Fruit fly (Drosophila melanogaster) whole organism, embryonic: ENCODE measurements around the gene Wdr33.
A peak's percentile ranks its signal among the peaks of the same experiment; 100 is the strongest.

Experiments used
- ATbp ChIP-seq: fragments of 200-800 bp; sonication (Bioruptor generic); optimal IDR thresholded peaks from 2 replicates; lab custom pipeline; 2017; ENCODE audit warnings: missing biosample characterization, mild to moderate bottlenecking, missing genetic modification characterization, missing genetic modification reagents
- Atf-2 ChIP-seq: fragments of 200-800 bp; sonication (Bioruptor generic); optimal IDR thresholded peaks from 2 replicates; lab custom pipeline; 2016; ENCODE audit warnings: missing biosample characterization, missing genetic modification characterization
- BEAF-32 ChIP-seq: fragments of 200-800 bp; sonication (Bioruptor generic); optimal IDR thresholded peaks from 3 replicates; lab custom pipeline; 2017; ENCODE audit warnings: missing biosample characterization, missing genetic modification characterization, mild to moderate bottlenecking, moderate library complexity, missing genetic modification reagents
- CG12104 ChIP-seq: fragments of 200-800 bp; sonication (Bioruptor generic); optimal IDR thresholded peaks from 3 replicates; lab custom pipeline; 2016; ENCODE audit warnings: missing biosample characterization, missing genetic modification characterization
- CG13287 ChIP-seq: fragments of 200-800 bp; sonication (Bioruptor generic); IDR thresholded peaks from 2 replicates; pipeline ENCODE4 v1.3.6; 2022; ENCODE audit warnings: missing biosample characterization, missing genetic modification characterization; ENCODE audit not compliant: partially characterized antibody
- CG16813 ChIP-seq: fragments of 200-800 bp; sonication (Bioruptor generic); IDR thresholded peaks from 3 replicates; pipeline ENCODE4 v1.3.6; 2022; ENCODE audit warnings: missing biosample characterization, missing genetic modification characterization; ENCODE audit not compliant: partially characterized antibody
- CG17328 ChIP-seq: fragments of 200-800 bp; sonication (Bioruptor generic); IDR thresholded peaks from 2 replicates; pipeline ENCODE4 v1.3.6; 2022; ENCODE audit warnings: missing biosample characterization, missing genetic modification characterization
- CG3995 ChIP-seq: fragments of 200-800 bp; sonication (Bioruptor generic); optimal IDR thresholded peaks from 3 replicates; lab custom pipeline; 2016; ENCODE audit warnings: missing biosample characterization, missing genetic modification characterization
- CG4328 ChIP-seq: fragments of 200-800 bp; sonication (Bioruptor generic); optimal IDR thresholded peaks from 3 replicates; lab custom pipeline; 2017; ENCODE audit warnings: missing biosample characterization, missing genetic modification reagents, missing genetic modification characterization
- CG4730 ChIP-seq: fragments of 200-800 bp; sonication (Bioruptor generic); IDR thresholded peaks from 2 replicates; pipeline ENCODE4 v1.3.6; 2022; ENCODE audit warnings: missing biosample characterization, missing genetic modification characterization
- CG4854 ChIP-seq: fragments of 200-800 bp; sonication (Bioruptor generic); optimal IDR thresholded peaks from 2 replicates; lab custom pipeline; 2016; ENCODE audit warnings: missing biosample characterization, missing genetic modification characterization, inconsistent platforms
- CG6689 ChIP-seq: fragments of 200-800 bp; sonication (Bioruptor generic); IDR thresholded peaks from 2 replicates; pipeline ENCODE4 v1.3.6; 2022; ENCODE audit warnings: missing biosample characterization, missing genetic modification characterization
- CG6791 ChIP-seq: fragments of 200-800 bp; sonication (Bioruptor generic); IDR thresholded peaks from 3 replicates; pipeline ENCODE4 v1.3.6; 2022; ENCODE audit warnings: missing biosample characterization, missing genetic modification characterization; ENCODE audit not compliant: partially characterized antibody
- CG7372 ChIP-seq: fragments of 200-800 bp; sonication (Bioruptor generic); IDR thresholded peaks from 2 replicates; pipeline ENCODE4 v1.3.6; 2022; ENCODE audit warnings: missing biosample characterization, missing genetic modification characterization
- CoRest ChIP-seq: fragments of 200-800 bp; sonication (Bioruptor generic); optimal IDR thresholded peaks from 3 replicates; lab custom pipeline; 2018; ENCODE audit warnings: missing biosample characterization, mild to moderate bottlenecking, missing genetic modification characterization, moderate library complexity
- D19A ChIP-seq: fragments of 200-800 bp; optimal IDR thresholded peaks from 3 replicates; lab custom pipeline; 2019; ENCODE audit warnings: missing biosample characterization, mild to moderate bottlenecking, missing genetic modification characterization, moderate library complexity
- Dref ChIP-seq: fragments of 200-800 bp; sonication (Bioruptor generic); IDR thresholded peaks from 2 replicates; pipeline ENCODE4 v1.3.6; 2022; ENCODE audit warnings: missing biosample characterization, missing genetic modification characterization
- Ets65A ChIP-seq: fragments of 200-800 bp; sonication (Bioruptor generic); peaks from one replicate; lab custom pipeline; 2016; ENCODE audit warnings: missing biosample characterization, missing genetic modification characterization
- HLH54F ChIP-seq: fragments of 200-800 bp; sonication (Bioruptor generic); optimal IDR thresholded peaks from 3 replicates; lab custom pipeline; 2016; ENCODE audit warnings: missing biosample characterization, missing genetic modification characterization
- HmgZ ChIP-seq: fragments of 200-800 bp; sonication (Bioruptor generic); optimal IDR thresholded peaks from 2 replicates; lab custom pipeline; 2018; ENCODE audit warnings: missing biosample characterization, mild to moderate bottlenecking, missing genetic modification characterization
- Hr39 ChIP-seq: fragments of >200 bp; optimal IDR thresholded peaks from 2 replicates; lab custom pipeline; 2017
- Nf-YB ChIP-seq: fragments of 200-800 bp; sonication (Bioruptor generic); optimal IDR thresholded peaks from 3 replicates; lab custom pipeline; 2019; ENCODE audit warnings: missing biosample characterization, mild to moderate bottlenecking, missing genetic modification characterization, moderate library complexity
- Rfx ChIP-seq: fragments of 200-800 bp; sonication (Bioruptor generic); IDR thresholded peaks from 2 replicates; pipeline ENCODE4 v1.3.6; 2022; ENCODE audit warnings: missing biosample characterization, missing genetic modification characterization
- Scr ChIP-seq: fragments of 200-800 bp; sonication (Bioruptor generic); IDR thresholded peaks from 2 replicates; pipeline ENCODE4 v1.3.6; 2022; ENCODE audit warnings: missing biosample characterization, missing genetic modification characterization; ENCODE audit not compliant: partially characterized antibody
- Sry-β ChIP-seq: fragments of 200-800 bp; sonication (Bioruptor generic); optimal IDR thresholded peaks from 2 replicates; lab custom pipeline; 2018; ENCODE audit warnings: missing biosample characterization, mild to moderate bottlenecking, missing genetic modification characterization, moderate library complexity
- amos ChIP-seq: fragments of 200-800 bp; sonication (Bioruptor generic); IDR thresholded peaks from 2 replicates; pipeline ENCODE4 v1.3.6; 2022; ENCODE audit warnings: missing biosample characterization, missing genetic modification characterization; ENCODE audit not compliant: partially characterized antibody
- ara ChIP-seq: fragments of 200-800 bp; sonication (Bioruptor generic); IDR thresholded peaks from 2 replicates; pipeline ENCODE4 v1.3.6; 2022; ENCODE audit warnings: missing biosample characterization, missing genetic modification characterization
- caup ChIP-seq: fragments of 200-800 bp; sonication (Bioruptor generic); optimal IDR thresholded peaks from 3 replicates; lab custom pipeline; 2017; ENCODE audit warnings: missing biosample characterization, mild to moderate bottlenecking, missing genetic modification characterization, moderate library complexity; ENCODE audit not compliant: severe bottlenecking
- exex ChIP-seq: fragments of 200-800 bp; sonication (Bioruptor generic); optimal IDR thresholded peaks from 4 replicates; lab custom pipeline; 2018; ENCODE audit warnings: missing biosample characterization, mild to moderate bottlenecking, missing genetic modification characterization, moderate library complexity
- ftz-f1 ChIP-seq: fragments of 200-800 bp; sonication (Bioruptor generic); optimal IDR thresholded peaks from 2 replicates; lab custom pipeline; 2016; ENCODE audit warnings: missing biosample characterization, missing genetic modification characterization
- gt ChIP-seq: fragments of 200-800 bp; sonication (Bioruptor generic); IDR thresholded peaks from 2 replicates; pipeline ENCODE4 v1.3.6; 2022; ENCODE audit warnings: missing biosample characterization, missing genetic modification characterization
- insv ChIP-seq, 2 experiments: fragments of 200-800 bp; sonication (Bioruptor generic); optimal IDR thresholded peaks; 3 replicates each; lab custom pipeline; 2016 to 2018; ENCODE audit warnings: missing biosample characterization in 2 of 2, missing genetic modification characterization in 2 of 2
- lbe ChIP-seq: fragments of 200-800 bp; sonication (Bioruptor generic); optimal IDR thresholded peaks from 2 replicates; lab custom pipeline; 2016; ENCODE audit warnings: missing biosample characterization, mild to moderate bottlenecking, missing genetic modification characterization
- mirr ChIP-seq: fragments of 200-800 bp; sonication (Bioruptor generic); optimal IDR thresholded peaks from 3 replicates; lab custom pipeline; 2018; ENCODE audit warnings: missing biosample characterization, mild to moderate bottlenecking, missing genetic modification characterization
- nom ChIP-seq: fragments of 200-800 bp; sonication (Bioruptor generic); optimal IDR thresholded peaks from 2 replicates; lab custom pipeline; 2017; ENCODE audit warnings: missing biosample characterization, missing genetic modification characterization, mild to moderate bottlenecking, moderate library complexity, missing genetic modification reagents
- org-1 ChIP-seq: fragments of 200-800 bp; sonication (Bioruptor generic); optimal IDR thresholded peaks from 2 replicates; lab custom pipeline; 2017; ENCODE audit warnings: missing biosample characterization, missing genetic modification characterization
- otp ChIP-seq: fragments of 200-800 bp; sonication (Bioruptor generic); IDR thresholded peaks from 3 replicates; pipeline ENCODE4, ENCODE4 v1.3.6; 2022; ENCODE audit warnings: missing biosample characterization, missing genetic modification characterization
- pita ChIP-seq: fragments of 200-800 bp; sonication (Bioruptor generic); optimal IDR thresholded peaks from 2 replicates; lab custom pipeline; 2017; ENCODE audit warnings: missing biosample characterization, mild to moderate bottlenecking, missing genetic modification characterization
- pzg ChIP-seq: fragments of 200-800 bp; sonication (Bioruptor generic); optimal IDR thresholded peaks from 3 replicates; lab custom pipeline; 2018; ENCODE audit warnings: missing biosample characterization, mild to moderate bottlenecking, missing genetic modification characterization, moderate library complexity
- run ChIP-seq: fragments of 200-800 bp; sonication (Bioruptor generic); optimal IDR thresholded peaks from 3 replicates; lab custom pipeline; 2018; ENCODE audit warnings: missing biosample characterization, mild to moderate bottlenecking, missing genetic modification characterization
- sug ChIP-seq: fragments of 200-800 bp; optimal IDR thresholded peaks from 2 replicates; lab custom pipeline; 2019; ENCODE audit warnings: missing biosample characterization, mild to moderate bottlenecking, missing genetic modification characterization, moderate library complexity
- tll ChIP-seq, 2 experiments: fragments of 200-800 bp in 1 of 2; fragments of >200 bp in 1 of 2; sonication (Bioruptor generic) in 1 of 2; optimal IDR thresholded peaks; 2 replicates each; lab custom pipeline; 2017 to 2019; ENCODE audit warnings: missing biosample characterization in 2 of 2, missing genetic modification characterization in 2 of 2, mild to moderate bottlenecking in 1 of 2, moderate library complexity in 1 of 2
- toy ChIP-seq: fragments of 200-800 bp; sonication (Bioruptor generic); IDR thresholded peaks from 2 replicates; pipeline ENCODE4 v1.3.6; 2022; ENCODE audit warnings: missing biosample characterization, missing genetic modification characterization
- tx ChIP-seq: fragments of 200-800 bp; sonication (Bioruptor generic); optimal IDR thresholded peaks from 2 replicates; lab custom pipeline; 2016; ENCODE audit warnings: missing biosample characterization, missing genetic modification characterization
- unpg ChIP-seq: fragments of 200-800 bp; sonication (Bioruptor generic); optimal IDR thresholded peaks from 3 replicates; lab custom pipeline; 2018; ENCODE audit warnings: missing biosample characterization, mild to moderate bottlenecking, missing genetic modification characterization, moderate library complexity
- usp ChIP-seq: fragments of >200 bp; optimal IDR thresholded peaks from 2 replicates; lab custom pipeline; 2017; ENCODE audit warnings: missing biosample characterization, missing genetic modification characterization

The Wdr33 gene

DNA sequence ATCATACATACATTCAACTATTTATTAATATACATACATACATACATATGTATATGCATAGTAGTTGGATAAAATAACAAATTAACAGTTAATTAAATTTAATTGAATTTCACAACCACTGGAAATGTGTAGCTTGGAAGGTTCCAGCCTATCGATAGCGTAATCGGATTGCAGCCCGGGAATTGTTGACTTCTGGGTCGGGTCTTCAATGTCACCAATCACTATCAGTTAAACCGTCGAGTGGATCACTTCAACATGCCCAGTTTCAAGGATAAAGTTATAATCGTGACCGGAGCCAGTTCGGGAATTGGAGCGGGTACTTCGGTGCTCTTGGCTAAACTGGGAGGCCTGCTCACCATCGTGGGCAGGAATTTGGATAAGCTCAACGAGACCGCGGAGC is 27.0 kb upstream of the Wdr33 start, which contains the start of gene CG12171 (continued):
- no peak for TF ChIP-seq insv (GFP tag; optimal IDR thresholded peaks at IDR 0.05; lab: Kevin White, UChicago)
- no peak for TF ChIP-seq CG17328 (GFP tag; lab: Robert Waterston, UW)
- TF ChIP-seq mirr (GFP tag; lab: Kevin White, UChicago), result peak; percentile 65
- no peak for TF ChIP-seq CG4854 (GFP tag; lab: Kevin White, UChicago)
- no peak for TF ChIP-seq ATbp (GFP tag; lab: Kevin White, UChicago)
- peak; percentile 52 for TF ChIP-seq BEAF-32
- TF ChIP-seq lbe, result no peak
- TF ChIP-seq CG4730, result no peak
- no peak for TF ChIP-seq toy (GFP tag; lab: Robert Waterston, UW)
- TF ChIP-seq Nf-YB, result no peak
- peak; percentile 52 for TF ChIP-seq amos
- TF ChIP-seq sug (tag; lab: Kevin White, UChicago), result peak; percentile 16
- TF ChIP-seq ftz-f1 (GFP tag; lab: Kevin White, UChicago), result peak; percentile 83
- peak in 1 of 2 experiments; percentile 23 for TF ChIP-seq tll (GFP tag; optimal IDR thresholded peaks at IDR 0.05; lab: Kevin White, UChicago)
- TF ChIP-seq caup (GFP tag; lab: Kevin White, UChicago), result no peak
- TF ChIP-seq exex (tag; lab: Kevin White, UChicago), result peak; percentile 88
- no peak for TF ChIP-seq usp (GFP tag; lab: Kevin White, UChicago)
- TF ChIP-seq org-1 (GFP tag; lab: Kevin White, UChicago), result no peak
- TF ChIP-seq CG12104, result no peak
- TF ChIP-seq unpg (GFP tag; lab: Kevin White, UChicago), result no peak
- peak; percentile 39; the same call in 1 of the 3 replicates for TF ChIP-seq CG16813 (GFP tag; lab: Robert Waterston, UW)
- peak; percentile 13 for TF ChIP-seq HmgZ
- peak; percentile 41 for TF ChIP-seq Ets65A (GFP tag; lab: Kevin White, UChicago)
- TF ChIP-seq D19A (tag; lab: Kevin White, UChicago), result no peak
- peak; percentile 31 for TF ChIP-seq pzg
- TF ChIP-seq Hr39 (lab: Kevin White, UChicago), result no peak
- TF ChIP-seq CG13287 (GFP tag; lab: Robert Waterston, UW), result peak; percentile 14; the same call in 1 of the 2 replicates
- no peak for TF ChIP-seq CG7372 (GFP tag; lab: Robert Waterston, UW)
- peak; percentile 45 for TF ChIP-seq CG3995 (GFP tag; lab: Kevin White, UChicago)
- peak; percentile 43 for TF ChIP-seq Scr (GFP tag; lab: Robert Waterston, UW)

DNA sequence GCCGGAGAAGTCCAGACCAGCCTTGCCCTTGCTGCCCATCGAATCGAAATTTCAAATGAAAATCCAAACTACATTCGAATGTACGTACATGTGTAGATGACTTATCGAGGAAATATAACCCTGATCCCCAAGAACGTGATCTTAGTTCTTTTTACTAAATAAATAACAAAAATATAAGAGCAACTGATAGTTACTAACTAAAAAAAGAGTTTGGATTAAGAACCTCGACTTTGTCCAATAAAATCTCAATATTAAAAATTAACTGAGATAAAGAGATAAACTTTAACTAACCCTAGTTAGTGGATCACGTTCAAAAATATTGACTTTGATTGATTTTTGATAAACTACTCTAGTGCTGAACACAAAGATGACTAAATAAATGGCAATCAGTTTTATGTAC is 24.9 kb upstream of the Wdr33 start, which contains the start of gene CG31546:
Gene CG31546 (minus strand): TSS at position 101 of the 400 bp plus-strand sequence.
- TF ChIP-seq CG6791 (GFP tag; lab: Robert Waterston, UW) (no peak), CG6689 (GFP tag; lab: Robert Waterston, UW) (no peak), Sry-β (GFP tag; lab: Kevin White, UChicago) (no peak), run (no peak), gt (GFP tag; lab: Robert Waterston, UW) (no peak), pita (GFP tag; lab: Kevin White, UChicago) (no peak), otp (no peak), tx (GFP tag; lab: Kevin White, UChicago) (no peak), Rfx (GFP tag; lab: Robert Waterston, UW) (no peak), HLH54F (GFP tag; lab: Kevin White, UChicago) (no peak), ara (GFP tag; lab: Robert Waterston, UW) (no peak), CG4328 (GFP tag; lab: Kevin White, UChicago) (no peak), CoRest (tag; lab: Kevin White, UChicago) (no peak), Atf-2 (no peak), Dref (GFP tag; lab: Robert Waterston, UW) (no peak), nom (GFP tag; lab: Kevin White, UChicago) (no peak)
- TF ChIP-seq, all 482 proteins: peak for 0
